Worm (Caenorhabditis elegans): ENCODE results near the gene icln-1.

- TF ChIP-seq nhr-11 (tag; optimal IDR thresholded peaks at IDR 0.05) (no peak), aly-2 (tag; optimal IDR thresholded peaks at IDR 0.05) (no peak), nhr-12 (tag; optimal IDR thresholded peaks at IDR 0.05) (no peak), ama-1 (optimal IDR thresholded peaks at IDR 0.05) (no peak)
These were observed 16.6 kb upstream of the icln-1 start for ce11 chrIV:9112019-9112418.

Measured in whole organism, L2 larva.